Worm (Caenorhabditis elegans): ENCODE results near the gene T16H12.13.

The T16H12.13 gene

ce11 chrIII:10114662-10115061 lies 29.5 kb downstream of the T16H12.13 start, which contains the start of the genes ZK1128.1 and mett-10:
Gene ZK1128.1, minus strand, starts transcription at chrIII:10114760.
Gene mett-10, plus strand, starts transcription at chrIII:10115036.
- TF ChIP-seq dpl-1 (GFP tag; optimal IDR thresholded peaks at IDR 0.05) (no peak), rpc-1 (optimal IDR thresholded peaks at IDR 0.05) (no peak), rpc-1 (tag; optimal IDR thresholded peaks at IDR 0.05) (no peak), ceh-91 (GFP tag; IDR thresholded peaks at IDR 0.05) (no peak), ekl-4 (GFP tag; IDR thresholded peaks at IDR 0.05) (no peak), Y95B8A.8 (GFP tag; IDR thresholded peaks at IDR 0.05) (no peak), snpc-4 (GFP tag; optimal IDR thresholded peaks at IDR 0.05) (no peak), snpc-4 (tag; optimal IDR thresholded peaks at IDR 0.05) (no peak), snpc-3.4 (tag; optimal IDR thresholded peaks at IDR 0.05) (no peak), Y79H2A.3 (GFP tag; conservative IDR thresholded peaks at IDR 0.05) (no peak), F57A8.1 (GFP tag; optimal IDR thresholded peaks at IDR 0.05) (no peak), hlh-12 (tag; optimal IDR thresholded peaks at IDR 0.05) (no peak), Y67H2A.10 (GFP tag; conservative IDR thresholded peaks at IDR 0.05) (no peak), T26A5.8 (tag; optimal IDR thresholded peaks at IDR 0.05) (no peak), C17E4.6 (GFP tag; IDR thresholded peaks at IDR 0.05) (no peak), nfya-1 (tag; optimal IDR thresholded peaks at IDR 0.05; ENCODE audit: borderline replicate concordance, insufficient read depth) (no peak), nfyb-1 (GFP tag; IDR thresholded peaks at IDR 0.05) (no peak), T07F8.4 (tag; optimal IDR thresholded peaks at IDR 0.05) (no peak), K12H6.12 (tag; optimal IDR thresholded peaks at IDR 0.05) (no peak), ztf-25 (GFP tag; IDR thresholded peaks at IDR 0.05) (no peak), lsy-27 (tag; optimal IDR thresholded peaks at IDR 0.05; ENCODE audit: borderline replicate concordance, insufficient read depth) (no peak), mel-28 (tag; optimal IDR thresholded peaks at IDR 0.05; ENCODE audit: borderline replicate concordance) (no peak)

- TF ChIP-seq mxl-1 (tag; optimal IDR thresholded peaks at IDR 0.05) = no peak
- no peak for TF ChIP-seq ztf-18 (tag; optimal IDR thresholded peaks at IDR 0.05)
- no peak for TF ChIP-seq F33H1.4 (GFP tag; IDR thresholded peaks at IDR 0.05)
- no peak for TF ChIP-seq T07F8.4 (tag; optimal IDR thresholded peaks at IDR 0.05)
- TF ChIP-seq lir-1 (GFP tag; conservative IDR thresholded peaks at IDR 0.05) = no peak
- no peak for TF ChIP-seq mes-4 (tag; optimal IDR thresholded peaks at IDR 0.05)
Measured at ce11 chrIII:10118818-10119217, 33.6 kb downstream of the T16H12.13 start, which contains the start of gene ZK1128.3. Gene ZK1128.3, minus strand, starts transcription at chrIII:10118918.

ce11 chrIII:10120076-10120831 lies 35.1 kb downstream of the T16H12.13 start, which contains the start of the genes gtf-2H3 and ham-3:
Gene gtf-2H3, minus strand, starts transcription at chrIII:10120148.
Gene ham-3, plus strand, starts transcription at chrIII:10120781.
- TF ChIP-seq hmg-20 (GFP tag; IDR thresholded peaks at IDR 0.05) = no peak
- no peak for TF ChIP-seq lin-40 (tag; optimal IDR thresholded peaks at IDR 0.05)
- peak; percentile 50; the same call in 1 of the 2 replicates for TF ChIP-seq ceh-91 (GFP tag; IDR thresholded peaks at IDR 0.05)
- peak; percentile 15 for TF ChIP-seq lin-54 (GFP tag; optimal IDR thresholded peaks at IDR 0.05)
- TF ChIP-seq ccch-3 (GFP tag; optimal IDR thresholded peaks at IDR 0.05) = no peak
- TF ChIP-seq mel-28 (tag; optimal IDR thresholded peaks at IDR 0.05; ENCODE audit: borderline replicate concordance) = no peak
- TF ChIP-seq madf-8 (GFP tag; conservative IDR thresholded peaks at IDR 0.05) = peak; percentile 33; the same call in 1 of the 2 replicates
- TF ChIP-seq let-526 (GFP tag; IDR thresholded peaks at IDR 0.05) = no peak
- no peak for TF ChIP-seq Y67H2A.10 (GFP tag; conservative IDR thresholded peaks at IDR 0.05)
- TF ChIP-seq snpc-4 (GFP tag; optimal IDR thresholded peaks at IDR 0.05) = no peak
- no peak for TF ChIP-seq snpc-4 (tag; optimal IDR thresholded peaks at IDR 0.05)
- peak; percentile 87 for TF ChIP-seq madf-6 (GFP tag; IDR thresholded peaks at IDR 0.05)
- no peak for TF ChIP-seq nhr-179 (tag; optimal IDR thresholded peaks at IDR 0.05)
- TF ChIP-seq D2030.7 (GFP tag; IDR thresholded peaks at IDR 0.05) = peak; percentile 61
- no peak for TF ChIP-seq cebp-1 (GFP tag; IDR thresholded peaks at IDR 0.05)
- TF ChIP-seq cebp-1 (tag; optimal IDR thresholded peaks at IDR 0.05) = peak; percentile 13
- TF ChIP-seq snpc-3.4 (tag; optimal IDR thresholded peaks at IDR 0.05) = peak; percentile 38
- no peak for TF ChIP-seq hmg-1.2 (GFP tag; IDR thresholded peaks at IDR 0.05)
- TF ChIP-seq F33H1.4 (GFP tag; IDR thresholded peaks at IDR 0.05) = peak; percentile 90
- peak; percentile 85 for TF ChIP-seq lsl-1 (GFP tag; optimal IDR thresholded peaks at IDR 0.05)
- peak; percentile 68 for TF ChIP-seq xnd-1 (tag; optimal IDR thresholded peaks at IDR 0.05)
- no peak for TF ChIP-seq ceh-79 (tag; optimal IDR thresholded peaks at IDR 0.05)
- TF ChIP-seq atf-7 (tag; optimal IDR thresholded peaks at IDR 0.05) = no peak
- no peak for TF ChIP-seq ceh-58 (GFP tag; IDR thresholded peaks at IDR 0.05)

Data from whole organism, young adult.